Worm (Caenorhabditis elegans): Measurements from ENCODE around the gene Y57A10A.14.

DNA sequence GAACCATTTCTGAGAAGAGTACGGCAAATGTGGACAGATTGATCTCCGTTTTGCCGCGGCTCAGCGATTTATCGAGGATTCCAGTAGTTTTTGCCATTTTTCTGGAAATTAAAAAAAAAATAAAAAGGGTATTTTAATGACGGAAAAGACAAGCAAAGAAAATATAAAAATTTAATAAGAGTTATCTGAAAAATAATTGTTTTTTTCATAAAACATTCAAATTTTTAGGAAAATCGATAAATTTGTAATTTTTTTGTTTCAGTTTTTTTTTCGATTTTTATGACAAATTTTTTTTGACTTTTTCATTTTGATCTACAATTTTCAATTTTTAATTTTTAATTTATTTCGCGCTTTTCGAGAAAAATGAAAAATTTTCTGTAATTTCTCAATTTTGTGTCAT lies 16.5 kb downstream of the Y57A10A.14 start, which contains the start of gene trpp-5:
- TF ChIP-seq K12H6.12 (tag; optimal IDR thresholded peaks at IDR 0.05) (no peak), rec-8 (tag; optimal IDR thresholded peaks at IDR 0.05) (no peak), C06A6.2 (GFP tag; conservative IDR thresholded peaks at IDR 0.05) (no peak), bed-2 (GFP tag; IDR thresholded peaks at IDR 0.05) (no peak), ZK185.1 (tag; optimal IDR thresholded peaks at IDR 0.05; ENCODE audit: poor library complexity, severe bottlenecking) (no peak), ets-4 (GFP tag; optimal IDR thresholded peaks at IDR 0.05) (no peak), gei-17 (GFP tag; optimal IDR thresholded peaks at IDR 0.05) (no peak), hlh-26 (GFP tag; conservative IDR thresholded peaks at IDR 0.05) (no peak), cebp-1 (GFP tag; IDR thresholded peaks at IDR 0.05) (no peak), cebp-1 (tag; optimal IDR thresholded peaks at IDR 0.05) (no peak), unc-62 (GFP tag; optimal IDR thresholded peaks at IDR 0.05) (no peak), mel-28 (tag; optimal IDR thresholded peaks at IDR 0.05; ENCODE audit: borderline replicate concordance) (no peak), athp-1 (tag; optimal IDR thresholded peaks at IDR 0.05) (no peak)

All from whole organism, young adult.